Fruit fly (Drosophila melanogaster): Measurements from ENCODE around the gene Art6.

Gene Art6

dm6 chr3R:13951038-13951437 lies 5.4 kb upstream of the Art6 start, which contains the start of gene CG9926:
TSS of gene CG9926 (minus strand) at chr3R:13951138.
- no peak for TF ChIP-seq lz (GFP tag; optimal IDR thresholded peaks at IDR 0.05)
- TF ChIP-seq eg (GFP tag; IDR thresholded peaks at IDR 0.05) = no peak
- no peak for TF ChIP-seq acj6 (GFP tag; optimal IDR thresholded peaks at IDR 0.05)
- TF ChIP-seq Eip78C (GFP tag) = no peak
- no peak for TF ChIP-seq Blimp-1 (GFP tag; optimal IDR thresholded peaks at IDR 0.05)

- TF ChIP-seq CG34406 (GFP tag; optimal IDR thresholded peaks at IDR 0.05) (no peak), CG11902 (GFP tag; optimal IDR thresholded peaks at IDR 0.05) (no peak), OdsH (GFP tag; optimal IDR thresholded peaks at IDR 0.05) (no peak), Gug (GFP tag; IDR thresholded peaks at IDR 0.05) (no peak), fd85E (GFP tag; optimal IDR thresholded peaks at IDR 0.05) (no peak), Sox15 (GFP tag; optimal IDR thresholded peaks at IDR 0.05) (no peak), CG1621 (tag; optimal IDR thresholded peaks at IDR 0.05) (no peak), CG32006 (GFP tag; optimal IDR thresholded peaks at IDR 0.05) (no peak)
Observed at dm6 chr3R:13949571-13949970, 4.0 kb upstream of the Art6 start.

dm6 chr3R:13948237-13948636 lies 2.6 kb upstream of the Art6 start, which contains the start of gene CG31517:
TSS of gene CG31517 (plus strand) at chr3R:13948420.
- TF ChIP-seq Lpt (GFP tag; optimal IDR thresholded peaks at IDR 0.05) (no peak), CG6792 (GFP tag; optimal IDR thresholded peaks at IDR 0.05) (no peak), CG16779 (tag; optimal IDR thresholded peaks at IDR 0.05) (no peak), Sox15 (GFP tag; optimal IDR thresholded peaks at IDR 0.05) (no peak), CG1621 (tag; optimal IDR thresholded peaks at IDR 0.05) (no peak), CG10669 (GFP tag; optimal IDR thresholded peaks at IDR 0.05) (no peak), dac (GFP tag; optimal IDR thresholded peaks at IDR 0.05) (no peak)

- TF ChIP-seq CG11762 (GFP tag; optimal IDR thresholded peaks at IDR 0.05; ENCODE audit: insufficient read depth) = no peak
- no peak for TF ChIP-seq Lpt (GFP tag; optimal IDR thresholded peaks at IDR 0.05)
- peak; percentile 13 for TF ChIP-seq Eip78C (GFP tag)
- no peak for TF ChIP-seq CG34406 (GFP tag; optimal IDR thresholded peaks at IDR 0.05)
Observed at dm6 chr3R:13947415-13947814, 1.8 kb upstream of the Art6 start.

dm6 chr3R:13946117-13946516 lies 505 bp upstream of the Art6 start:
- TF ChIP-seq fd85E (GFP tag; optimal IDR thresholded peaks at IDR 0.05) (no peak), Met (GFP tag; optimal IDR thresholded peaks at IDR 0.05) (no peak), spab (GFP tag; optimal IDR thresholded peaks at IDR 0.05) (no peak), cyc (GFP tag; optimal IDR thresholded peaks at IDR 0.05) (no peak), Blimp-1 (GFP tag; optimal IDR thresholded peaks at IDR 0.05) (no peak)

- TF ChIP-seq Eip93F (GFP tag; optimal IDR thresholded peaks at IDR 0.05) (no peak), eg (GFP tag; IDR thresholded peaks at IDR 0.05) (no peak), Hr39 (GFP tag; optimal IDR thresholded peaks at IDR 0.05) (no peak), CG32006 (GFP tag; optimal IDR thresholded peaks at IDR 0.05) (no peak)
Observed at dm6 chr3R:13943360-13943759, 2.3 kb downstream of the Art6 start, which contains the start of gene Art9. TSS of gene Art9 (minus strand) at chr3R:13943460.

dm6 chr3R:13941390-13941789 lies 4.2 kb downstream of the Art6 start:
- peak; percentile 66 for TF ChIP-seq CG6808 (GFP tag; optimal IDR thresholded peaks at IDR 0.05)
- no peak for TF ChIP-seq CG11762 (GFP tag; optimal IDR thresholded peaks at IDR 0.05; ENCODE audit: insufficient read depth)
- no peak for TF ChIP-seq CG8319 (GFP tag; optimal IDR thresholded peaks at IDR 0.05)
- TF ChIP-seq svp (GFP tag) = peak; percentile 89
- TF ChIP-seq Gug (GFP tag; IDR thresholded peaks at IDR 0.05) = no peak
- peak; percentile 10 to 62 for TF ChIP-seq ss (GFP tag; optimal IDR thresholded peaks at IDR 0.05)
- peak; percentile 31 for TF ChIP-seq vri (GFP tag; optimal IDR thresholded peaks at IDR 0.05)
- peak; percentile 19 for TF ChIP-seq CG1621 (tag; optimal IDR thresholded peaks at IDR 0.05)
- TF ChIP-seq CG32006 (GFP tag; optimal IDR thresholded peaks at IDR 0.05) = no peak
- peak; percentile 63 for TF ChIP-seq cyc (GFP tag; optimal IDR thresholded peaks at IDR 0.05)
- TF ChIP-seq CG9139 (GFP tag; optimal IDR thresholded peaks at IDR 0.05) = no peak
- no peak for TF ChIP-seq CG15336 (GFP tag; IDR thresholded peaks at IDR 0.05)
- no peak for TF ChIP-seq CG6276 (GFP tag; optimal IDR thresholded peaks at IDR 0.05)
- peak; percentile 62 for TF ChIP-seq Eip75B (GFP tag; optimal IDR thresholded peaks at IDR 0.05)
- TF ChIP-seq fkh (GFP tag; optimal IDR thresholded peaks at IDR 0.05) = no peak
- no peak for TF ChIP-seq CG11294 (GFP tag; IDR thresholded peaks at IDR 0.05)
- peak; percentile 59 for TF ChIP-seq CG31627 (GFP tag; optimal IDR thresholded peaks at IDR 0.05)
- TF ChIP-seq CG4318 (GFP tag; optimal IDR thresholded peaks at IDR 0.05) = no peak
- no peak for TF ChIP-seq salr (GFP tag; optimal IDR thresholded peaks at IDR 0.05)
- TF ChIP-seq Hr38 (GFP tag; optimal IDR thresholded peaks at IDR 0.05) = no peak
- TF ChIP-seq Ets21C (GFP tag; optimal IDR thresholded peaks at IDR 0.05) = peak; percentile 36
- no peak for TF ChIP-seq dac (GFP tag; optimal IDR thresholded peaks at IDR 0.05)

Measured in whole organism, prepupa.